Worm (Caenorhabditis elegans) whole organism, early embryonic: ENCODE data around the gene math-14.

ENCODE experiments used
- B0310.2 ChIP-seq: sonication (generic microtip); optimal IDR thresholded peaks from 2 replicates; lab custom pipeline; 2016; ENCODE audit warnings: mild to moderate bottlenecking, missing genetic modification characterization, missing compliant biosample characterization
- aly-1 ChIP-seq: sonication (generic microtip); optimal IDR thresholded peaks from 2 replicates; lab custom pipeline; 2016; ENCODE audit warnings: missing genetic modification characterization, missing compliant biosample characterization
- ama-1 ChIP-seq: fragments of 150-350 bp; optimal IDR thresholded peaks from 2 replicates; lab custom pipeline; 2014
- ceh-13 ChIP-seq: fragments of 200-800 bp; sonication (Bioruptor generic); optimal IDR thresholded peaks from 2 replicates; lab custom pipeline; 2018; ENCODE audit warnings: mild to moderate bottlenecking, missing genetic modification characterization, missing compliant biosample characterization
- ceh-36 ChIP-seq: sonication (generic microtip); optimal IDR thresholded peaks from 2 replicates; lab custom pipeline; 2016; ENCODE audit warnings: missing genetic modification characterization, inconsistent platforms, missing compliant biosample characterization
- flt-1 ChIP-seq: fragments of 200-800 bp; sonication (Bioruptor generic); IDR thresholded peaks from 2 replicates; pipeline ENCODE4 v1.3.6; 2022; ENCODE audit warnings: missing genetic modification characterization, missing compliant biosample characterization
- hmbx-1 ChIP-seq: sonication (generic microtip); optimal IDR thresholded peaks from 2 replicates; lab custom pipeline; 2016; ENCODE audit warnings: mild to moderate bottlenecking, missing genetic modification characterization, missing compliant biosample characterization
- hmg-4 ChIP-seq: fragments of 200-800 bp; sonication (Bioruptor generic); optimal IDR thresholded peaks from 2 replicates; lab custom pipeline; 2018; ENCODE audit warnings: mild to moderate bottlenecking, missing genetic modification characterization, missing compliant biosample characterization
- hnd-1 ChIP-seq: sonication (generic microtip); optimal IDR thresholded peaks from 2 replicates; lab custom pipeline; 2016; ENCODE audit warnings: missing genetic modification characterization, missing compliant biosample characterization
- pes-1 ChIP-seq: fragments of 200-800 bp; sonication (Bioruptor generic); IDR thresholded peaks from 2 replicates; pipeline ENCODE4 v1.3.6; 2022; ENCODE audit warnings: missing genetic modification reagents, missing genetic modification characterization, missing compliant biosample characterization
- scrt-1 ChIP-seq: fragments of 200-800 bp; sonication (Bioruptor generic); IDR thresholded peaks from 2 replicates; pipeline ENCODE4 v1.3.6; 2022; ENCODE audit warnings: missing genetic modification characterization, missing compliant biosample characterization
- tbx-37 ChIP-seq: fragments of 200-800 bp; sonication (Bioruptor generic); conservative IDR thresholded peaks from 2 replicates; pipeline ENCODE4 v1.3.6; 2022; ENCODE audit warnings: missing genetic modification reagents, missing genetic modification characterization, missing compliant biosample characterization

DNA sequence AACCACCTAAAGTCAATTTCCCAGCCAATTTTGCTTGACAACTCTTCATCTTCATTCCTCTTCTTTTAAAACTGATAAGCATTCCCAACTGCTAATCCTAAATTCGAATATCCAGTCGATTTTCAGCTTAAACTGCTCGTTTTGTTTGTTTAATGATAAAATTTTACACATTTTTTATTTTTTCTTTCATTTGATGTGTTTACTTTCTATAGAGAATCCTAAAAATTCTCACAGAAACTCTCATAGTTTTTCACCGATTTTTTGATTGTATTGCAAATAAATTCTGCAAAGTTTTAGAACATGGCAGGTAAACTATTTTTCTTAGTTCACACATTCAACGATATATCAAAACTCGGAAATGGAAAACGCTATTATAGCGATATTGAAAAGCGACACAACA is 26.5 kb downstream of the math-14 start, which contains the start of gene math-25:
- TF ChIP-seq ama-1 (lab: Kevin White, UChicago) (no peak), pes-1 (GFP tag; lab: Robert Waterston, UW) (no peak), ceh-13 (GFP tag; lab: Kevin White, UChicago) (no peak), flt-1 (GFP tag; lab: Robert Waterston, UW) (no peak), hnd-1 (tag; lab: Kevin White, UChicago) (no peak), ceh-36 (tag; lab: Kevin White, UChicago) (no peak), tbx-37 (GFP tag; lab: Robert Waterston, UW) (no peak), hmbx-1 (tag; lab: Kevin White, UChicago) (no peak), aly-1 (tag; lab: Kevin White, UChicago) (no peak), hmg-4 (GFP tag; lab: Kevin White, UChicago) (no peak), scrt-1 (no peak), B0310.2 (tag; lab: Kevin White, UChicago) (no peak)
